Worm (Caenorhabditis elegans): ENCODE measurements around the gene hpo-28.

The hpo-28 gene

DNA sequence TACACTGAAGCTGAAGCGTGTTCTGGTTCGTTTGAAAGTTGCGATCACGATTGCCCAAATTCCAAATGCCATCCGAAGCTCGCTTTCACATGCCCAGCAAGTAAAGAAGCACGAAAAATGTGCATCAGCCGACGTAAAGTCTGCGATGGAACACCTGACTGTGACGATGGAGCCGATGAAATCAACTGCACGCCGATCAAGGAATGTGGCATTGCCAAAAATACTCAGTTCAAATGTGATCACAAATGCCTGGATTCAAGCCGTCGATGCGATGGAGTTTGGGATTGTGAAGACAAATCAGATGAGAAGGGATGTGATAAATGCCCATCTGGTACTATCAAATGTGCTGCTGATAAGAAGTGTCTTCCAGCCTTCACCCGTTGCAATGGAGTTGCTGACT is 20.2 kb upstream of the hpo-28 start:
- no peak for TF ChIP-seq unc-62 (GFP tag; optimal IDR thresholded peaks at IDR 0.05)

DNA sequence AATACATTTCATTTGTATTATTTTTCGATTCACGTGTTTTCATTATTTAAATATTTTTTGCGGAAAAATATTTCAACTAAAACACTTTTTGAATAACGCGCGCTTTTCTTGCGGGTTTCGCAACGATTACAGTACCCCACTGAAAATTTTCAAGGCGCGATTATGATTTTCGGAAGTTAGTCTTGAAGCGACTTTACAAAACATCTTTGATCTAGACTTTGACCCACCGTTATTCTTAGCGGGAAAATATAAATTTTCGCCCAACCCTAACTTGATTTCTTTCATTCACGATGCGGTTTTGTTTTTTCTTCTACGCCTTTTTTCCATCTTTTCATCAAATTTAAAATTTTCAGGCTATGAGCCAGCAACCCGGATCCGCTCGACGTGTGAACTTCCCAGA is 18.7 kb upstream of the hpo-28 start, which contains the start of gene egg-1:
Gene egg-1, plus strand, starts transcription at position 354 of the 400 bp plus-strand sequence.
- no peak for TF ChIP-seq unc-62 (GFP tag; optimal IDR thresholded peaks at IDR 0.05)

ce11 chrIII:5722550-5722949 is 13.4 kb upstream of the hpo-28 start, which contains the start of gene wrm-1:
Gene wrm-1 (plus strand): TSS chrIII:5722850.
- TF ChIP-seq unc-62 (GFP tag; optimal IDR thresholded peaks at IDR 0.05) = no peak

DNA sequence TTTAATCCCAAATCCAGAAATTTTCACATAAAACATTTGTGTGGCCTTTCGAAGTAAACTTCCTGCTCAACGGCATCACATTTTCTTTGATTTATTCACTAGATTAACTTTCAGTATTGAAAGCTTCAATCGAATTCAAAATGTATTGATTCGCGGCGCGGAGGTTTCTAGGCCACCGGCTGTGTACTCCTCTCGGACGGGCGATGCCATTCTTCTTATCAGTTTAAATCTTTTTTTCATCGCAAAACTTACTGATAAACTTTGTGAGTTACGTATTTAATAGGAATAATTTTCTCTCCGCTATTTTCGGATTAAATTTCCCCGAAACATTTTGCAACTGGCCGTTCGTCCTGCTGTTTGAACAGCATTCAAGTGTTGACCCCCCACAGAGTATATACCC is 12.8 kb upstream of the hpo-28 start:
- TF ChIP-seq unc-62 (GFP tag; optimal IDR thresholded peaks at IDR 0.05) = no peak

- TF ChIP-seq unc-62 (GFP tag; optimal IDR thresholded peaks at IDR 0.05) = no peak
Measured at ce11 chrIII:5721488-5721887, 12.4 kb upstream of the hpo-28 start.

- TF ChIP-seq unc-62 (GFP tag; optimal IDR thresholded peaks at IDR 0.05) = no peak
Measured at ce11 chrIII:5720266-5721019, 11.3 kb upstream of the hpo-28 start.

- no peak for TF ChIP-seq unc-62 (GFP tag; optimal IDR thresholded peaks at IDR 0.05)
Measured at ce11 chrIII:5719832-5720194, 10.7 kb upstream of the hpo-28 start.

DNA sequence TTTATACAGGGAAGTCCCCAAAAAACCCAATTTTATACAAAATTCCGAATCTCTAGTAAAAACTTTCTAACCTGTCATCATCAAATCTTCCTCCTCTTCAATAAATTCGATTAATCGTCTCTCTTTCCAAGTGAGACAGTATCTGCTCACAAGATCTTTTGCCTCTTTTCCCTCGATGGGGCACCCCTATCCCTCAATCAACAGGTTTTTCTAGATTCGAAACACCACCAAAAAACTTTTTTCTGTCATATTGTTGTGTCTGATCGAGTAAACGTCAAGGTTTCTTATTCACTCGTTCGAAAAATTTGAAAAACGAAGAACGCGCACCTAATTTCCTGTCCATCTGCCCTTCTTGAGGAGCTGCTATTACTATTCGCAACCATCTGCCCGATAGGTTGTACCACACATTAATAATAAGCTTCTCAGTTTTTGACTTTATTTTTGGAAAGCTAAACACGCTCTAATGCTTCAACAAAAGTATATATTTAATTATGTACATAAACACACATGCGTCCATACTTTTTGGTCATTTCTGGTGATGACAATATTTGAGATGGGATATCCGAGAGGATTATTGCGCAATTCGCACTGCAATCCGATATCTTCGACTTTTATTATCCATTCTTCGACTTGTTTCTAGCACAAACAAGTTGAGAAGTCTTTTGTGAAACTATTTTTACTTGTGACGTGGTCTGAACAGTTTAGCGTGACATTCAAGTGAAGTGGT is 10.1 kb upstream of the hpo-28 start:
- TF ChIP-seq unc-62 (GFP tag; optimal IDR thresholded peaks at IDR 0.05) = no peak

DNA sequence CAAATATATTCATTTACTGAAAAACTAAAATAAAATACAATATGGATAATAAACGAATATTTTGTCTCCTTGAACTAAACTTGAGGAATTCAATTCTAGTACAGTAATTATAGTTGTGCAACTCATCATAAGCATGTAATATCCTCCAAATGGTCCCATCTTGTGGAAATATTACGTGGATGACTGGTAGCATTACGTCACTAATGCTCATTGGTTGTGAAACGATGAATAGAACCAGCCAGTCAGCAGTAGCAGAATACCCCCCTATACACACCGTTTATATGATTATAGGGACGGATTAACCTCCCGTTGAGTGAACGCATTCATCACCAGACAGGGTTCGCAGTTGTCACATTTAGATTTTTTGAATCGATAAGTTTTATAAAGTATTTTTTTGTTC is 9.3 kb upstream of the hpo-28 start:
- no peak for TF ChIP-seq unc-62 (GFP tag; optimal IDR thresholded peaks at IDR 0.05)

DNA sequence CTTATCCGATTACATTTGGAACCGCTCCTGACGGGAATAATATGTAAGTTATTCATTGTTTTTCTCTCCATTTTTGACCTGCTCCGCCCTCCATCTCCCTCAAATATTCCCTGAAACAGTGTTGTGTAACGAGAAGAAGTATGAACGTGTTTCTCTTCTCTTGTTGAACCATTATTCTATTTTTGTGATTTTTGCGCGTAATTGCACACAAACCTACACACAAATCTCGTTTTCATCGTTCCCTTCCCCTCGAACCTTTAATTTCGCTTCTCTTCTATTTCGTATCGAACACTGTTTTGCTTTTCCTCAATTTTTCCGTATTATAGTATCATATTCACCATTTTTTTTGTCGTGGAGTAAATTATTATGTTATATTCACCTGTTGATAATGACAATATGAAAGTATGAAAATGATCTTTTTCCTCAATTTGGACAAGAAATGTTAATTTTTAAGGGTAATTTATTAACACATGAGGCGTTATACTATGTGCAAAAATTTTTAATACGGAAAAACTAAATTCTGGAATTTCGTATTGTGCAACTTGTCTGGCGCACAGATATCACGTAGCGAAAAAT is 8.1 kb upstream of the hpo-28 start:
- TF ChIP-seq unc-62 (GFP tag; optimal IDR thresholded peaks at IDR 0.05) = no peak

DNA sequence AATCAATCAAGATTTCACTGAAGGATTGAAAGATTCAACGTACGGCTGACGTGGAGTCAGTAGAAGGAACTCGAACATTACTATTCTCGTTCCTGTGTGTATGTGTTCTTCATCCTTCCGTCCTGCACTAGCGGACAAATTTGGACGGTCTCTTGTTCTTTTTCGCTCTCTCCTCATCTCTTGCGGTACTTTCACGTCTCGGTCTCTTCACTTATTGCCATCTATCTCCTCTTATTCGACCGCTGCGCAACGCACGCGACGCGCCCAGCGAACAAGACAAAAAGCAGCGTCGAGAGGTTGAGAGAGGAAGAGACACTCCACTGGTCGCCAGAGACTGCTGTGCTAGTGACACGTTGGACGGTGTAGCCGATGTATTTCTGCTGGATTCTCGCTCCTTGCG is 6.3 kb upstream of the hpo-28 start:
- TF ChIP-seq unc-62 (GFP tag; optimal IDR thresholded peaks at IDR 0.05) = no peak

- TF ChIP-seq unc-62 (GFP tag; optimal IDR thresholded peaks at IDR 0.05) = no peak
Measured at ce11 chrIII:5714984-5715454, 5.9 kb upstream of the hpo-28 start.

ce11 chrIII:5714230-5714983 is 5.3 kb upstream of the hpo-28 start, which contains the start of gene arf-1:
Gene arf-1 (plus strand): TSS chrIII:5714886.
- no peak for TF ChIP-seq unc-62 (GFP tag; optimal IDR thresholded peaks at IDR 0.05)

ce11 chrIII:5711881-5712643 is 2.9 kb upstream of the hpo-28 start:
- TF ChIP-seq unc-62 (GFP tag; optimal IDR thresholded peaks at IDR 0.05) = no peak

DNA sequence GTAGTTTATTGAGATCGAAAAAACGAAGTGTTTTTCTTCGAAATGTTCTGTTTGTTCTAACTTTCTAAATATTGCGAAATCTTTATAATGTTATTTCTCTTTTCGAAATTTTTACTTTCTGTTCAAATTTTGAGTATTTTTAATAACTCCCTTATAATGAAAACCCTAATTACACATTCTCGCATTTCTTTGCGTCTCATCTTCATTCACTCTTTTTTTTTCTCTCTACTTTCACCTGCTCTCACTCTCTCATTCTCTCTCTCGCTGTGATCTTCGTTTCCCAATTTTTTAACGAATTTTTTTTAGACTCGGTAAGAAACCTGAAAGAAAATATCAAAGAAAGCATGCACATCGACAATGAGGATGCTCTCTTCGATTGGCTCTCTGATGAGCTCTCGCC is 2.1 kb upstream of the hpo-28 start, which contains the start of gene rbm-26:
Gene rbm-26, plus strand, starts transcription at position 301 of the 400 bp plus-strand sequence.
- TF ChIP-seq unc-62 (GFP tag; optimal IDR thresholded peaks at IDR 0.05) = no peak
